Fruit fly (Drosophila melanogaster): ENCODE measurements around the gene hiw.
A peak's percentile ranks its signal among the peaks of the same experiment; 100 is the strongest.

The hiw gene

DNA sequence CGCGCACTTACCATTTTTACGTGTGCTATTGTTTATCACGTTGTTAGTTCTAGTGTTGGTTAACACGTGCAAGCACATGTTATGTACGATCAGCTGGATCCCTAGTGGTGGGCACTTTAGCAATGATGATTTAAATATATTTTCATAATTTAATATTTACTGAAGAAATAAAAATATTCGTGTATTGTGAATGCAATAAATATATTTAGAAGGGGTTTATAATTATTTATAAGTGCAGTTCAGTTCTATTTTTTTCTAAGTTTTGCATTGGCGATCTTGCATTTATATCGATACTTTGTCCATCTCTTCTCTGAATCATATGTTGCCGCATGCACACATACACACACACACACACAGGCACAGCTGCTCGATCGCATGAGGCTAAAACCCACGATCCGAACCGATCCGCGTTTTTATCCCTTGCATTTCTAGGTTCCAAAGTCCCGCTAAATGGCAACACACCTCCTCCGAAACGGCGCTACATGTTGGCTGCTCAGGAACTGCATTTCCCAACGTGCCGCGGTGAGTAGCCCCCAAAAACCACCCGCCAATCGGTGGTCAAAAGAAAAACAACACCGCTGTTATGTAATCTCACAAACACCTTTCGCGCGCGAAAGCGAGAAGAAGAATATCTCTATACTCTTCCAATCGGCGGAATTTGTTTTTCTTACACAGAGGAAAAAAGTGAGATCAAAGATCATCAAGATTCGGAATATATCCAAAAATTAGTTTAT lies 22.7 kb upstream of the hiw start, which contains the start of the genes CG15027 and Dbct (continued):
- peak; percentile 83 for TF ChIP-seq Max (GFP tag; optimal IDR thresholded peaks at IDR 0.05)
- peak in 1 of 2 experiments; percentile 5 for TF ChIP-seq chif (GFP tag; optimal IDR thresholded peaks at IDR 0.05)
- TF ChIP-seq gfzf (GFP tag; optimal IDR thresholded peaks at IDR 0.05) = no peak
- TF ChIP-seq CG13894 (tag; optimal IDR thresholded peaks at IDR 0.05) = peak; percentile 47
- TF ChIP-seq CG8359 (GFP tag; optimal IDR thresholded peaks at IDR 0.05; ENCODE audit: borderline replicate concordance) = no peak
- peak; percentile 55 for TF ChIP-seq corto (GFP tag; optimal IDR thresholded peaks at IDR 0.05)
- TF ChIP-seq H15 (GFP tag; IDR thresholded peaks at IDR 0.05) = 0 out of 3 replicates have a peak, but pooled peaks have one; percentile 43
- no peak for TF ChIP-seq CG7963 (GFP tag; IDR thresholded peaks at IDR 0.05; ENCODE audit: partially characterized antibody)
- peak; percentile 82 for TF ChIP-seq gem (tag; optimal IDR thresholded peaks at IDR 0.05)
- no peak for TF ChIP-seq gcm2 (GFP tag; optimal IDR thresholded peaks at IDR 0.05)
- TF ChIP-seq Nf-YA (GFP tag; IDR thresholded peaks at IDR 0.05) = peak; percentile 18; the same call in 1 of the 2 replicates
- TF ChIP-seq Dref (GFP tag; IDR thresholded peaks at IDR 0.05) = peak; percentile 53
- TF ChIP-seq CG42726 (GFP tag; IDR thresholded peaks at IDR 0.05; ENCODE audit: partially characterized antibody) = no peak
- TF ChIP-seq eve (GFP tag; optimal IDR thresholded peaks at IDR 0.05) = peak in 1 of 2 experiments; percentile 82
- TF ChIP-seq CG34422 (GFP tag; IDR thresholded peaks at IDR 0.05) = peak; percentile 58
- TF ChIP-seq gsb-n (tag; optimal IDR thresholded peaks at IDR 0.05) = peak; percentile 39
- 0 out of 4 replicates have a peak, but pooled peaks have one; percentile 62 for TF ChIP-seq chinmo (GFP tag; IDR thresholded peaks at IDR 0.05; ENCODE audit: partially characterized antibody)
- TF ChIP-seq Ets97D (GFP tag; optimal IDR thresholded peaks at IDR 0.05) = no peak
- peak; percentile 29 for TF ChIP-seq CG12299 (tag; optimal IDR thresholded peaks at IDR 0.05)
- TF ChIP-seq jigr1 (GFP tag; IDR thresholded peaks at IDR 0.05) = no peak
- TF ChIP-seq Sin3A (optimal IDR thresholded peaks at IDR 0.05) = peak; percentile 17
- peak; percentile 71 for TF ChIP-seq tgo (GFP tag; IDR thresholded peaks at IDR 0.05)
- no peak for TF ChIP-seq Hr39 (optimal IDR thresholded peaks at IDR 0.05)
- 0 out of 2 replicates have a peak, but pooled peaks have one; percentile 25 for TF ChIP-seq CG10959 (GFP tag; IDR thresholded peaks at IDR 0.05)
- TF ChIP-seq Pdp1 (GFP tag; optimal IDR thresholded peaks at IDR 0.05) = peak; percentile 32 to 99
- peak; percentile 75 for TF ChIP-seq CG2678 (tag; optimal IDR thresholded peaks at IDR 0.05)
- TF ChIP-seq Oaz (GFP tag; IDR thresholded peaks at IDR 0.05) = peak; percentile 11; the same call in 1 of the 2 replicates
- TF ChIP-seq mam (GFP tag; optimal IDR thresholded peaks at IDR 0.05) = peak; percentile 5
- peak; percentile 75 for TF ChIP-seq dmrt11E (tag; optimal IDR thresholded peaks at IDR 0.05)
- TF ChIP-seq CG15269 (tag; optimal IDR thresholded peaks at IDR 0.05) = peak; percentile 65
- no peak for TF ChIP-seq CG3726 (GFP tag; IDR thresholded peaks at IDR 0.05)
- peak; percentile 71 for TF ChIP-seq CG14710 (tag; optimal IDR thresholded peaks at IDR 0.05)
- TF ChIP-seq CG11695 (GFP tag; IDR thresholded peaks at IDR 0.05) = peak; percentile 61; the same call in 1 of the 3 replicates
- no peak for TF ChIP-seq trh (GFP tag; optimal IDR thresholded peaks at IDR 0.05)
- TF ChIP-seq Blimp-1 (GFP tag; optimal IDR thresholded peaks at IDR 0.05) = peak; percentile 47
- TF ChIP-seq Dp (GFP tag; optimal IDR thresholded peaks at IDR 0.05) = peak; percentile 11
- 0 out of 3 replicates have a peak, but pooled peaks have one; percentile 39 for TF ChIP-seq CG11560 (tag; IDR thresholded peaks at IDR 0.05)
- peak; percentile 44 for TF ChIP-seq esg (GFP tag; conservative IDR thresholded peaks at IDR 0.05)
- TF ChIP-seq B-H2 (GFP tag; optimal IDR thresholded peaks at IDR 0.05) = peak; percentile 70
- TF ChIP-seq CG15514 (GFP tag; optimal IDR thresholded peaks at IDR 0.05) = peak; percentile 33
- TF ChIP-seq CG1529 (GFP tag; optimal IDR thresholded peaks at IDR 0.05) = peak; percentile 24
- peak; percentile 75 for TF ChIP-seq twi (tag; optimal IDR thresholded peaks at IDR 0.05)
- peak; percentile 51; the same call in 1 of the 2 replicates for TF ChIP-seq CG31441 (GFP tag; IDR thresholded peaks at IDR 0.05)
- TF ChIP-seq Oli (tag; optimal IDR thresholded peaks at IDR 0.05) = peak; percentile 61
- peak; percentile 48; the same call in 1 of the 2 replicates for TF ChIP-seq CG1024 (GFP tag; IDR thresholded peaks at IDR 0.05)
- TF ChIP-seq unc-4 (GFP tag; IDR thresholded peaks at IDR 0.05; ENCODE audit: partially characterized antibody) = peak; percentile 69
- TF ChIP-seq fd3F (GFP tag; optimal IDR thresholded peaks at IDR 0.05) = peak; percentile 55
- TF ChIP-seq ash1 (GFP tag; optimal IDR thresholded peaks at IDR 0.05) = no peak
